Worm (Caenorhabditis elegans) whole organism, L1 larva: ENCODE data around the gene mmcm-1.

Source experiments
- fkh-4 ChIP-seq: sonication (generic microtip); optimal IDR thresholded peaks from 2 replicates; lab custom pipeline; 2016; ENCODE audit warnings: missing compliant biosample characterization, missing genetic modification characterization, borderline replicate concordance
- nhr-77 ChIP-seq: fragments of 150-350 bp; optimal IDR thresholded peaks from 2 replicates; lab custom pipeline; 2014; ENCODE audit warnings: missing biosample characterization, missing genetic modification characterization
- snpc-4 ChIP-seq: fragments of 150-350 bp; optimal IDR thresholded peaks from 2 replicates; lab custom pipeline; 2014; ENCODE audit warnings: missing biosample characterization, missing genetic modification characterization
- unc-62 ChIP-seq: fragments of 150-350 bp; optimal IDR thresholded peaks from 2 replicates; lab custom pipeline; 2014; ENCODE audit warnings: missing biosample characterization, missing genetic modification reagents, missing genetic modification characterization

DNA sequence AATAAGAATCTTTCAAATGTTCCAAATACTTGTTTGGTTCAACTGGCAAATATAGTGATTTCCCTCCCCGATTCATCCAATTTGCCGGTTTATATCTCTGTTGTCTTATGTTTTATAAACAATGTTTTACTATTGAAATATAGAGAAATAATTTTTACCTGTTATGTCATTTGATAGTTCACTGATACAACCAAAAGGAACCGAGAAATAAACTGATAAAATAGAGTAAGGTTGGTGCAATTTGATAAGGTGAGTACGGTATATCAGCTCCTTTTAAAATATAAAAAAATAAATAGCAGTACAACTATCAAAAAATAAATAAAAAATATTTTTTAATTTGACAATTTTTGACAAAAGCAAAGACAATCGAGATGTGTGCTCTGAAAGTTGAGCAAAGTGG, 19.3 kb upstream of the mmcm-1 start:
- TF ChIP-seq snpc-4 (tag; lab: Kevin White, UChicago) = no peak
- TF ChIP-seq unc-62 (GFP tag; lab: Kevin White, UChicago) = no peak
- TF ChIP-seq fkh-4 (tag; lab: Kevin White, UChicago) = no peak
- TF ChIP-seq nhr-77 (tag; lab: Kevin White, UChicago) = no peak
